Fruit fly (Drosophila melanogaster): Measurements from ENCODE around the gene tzn.

DNA sequence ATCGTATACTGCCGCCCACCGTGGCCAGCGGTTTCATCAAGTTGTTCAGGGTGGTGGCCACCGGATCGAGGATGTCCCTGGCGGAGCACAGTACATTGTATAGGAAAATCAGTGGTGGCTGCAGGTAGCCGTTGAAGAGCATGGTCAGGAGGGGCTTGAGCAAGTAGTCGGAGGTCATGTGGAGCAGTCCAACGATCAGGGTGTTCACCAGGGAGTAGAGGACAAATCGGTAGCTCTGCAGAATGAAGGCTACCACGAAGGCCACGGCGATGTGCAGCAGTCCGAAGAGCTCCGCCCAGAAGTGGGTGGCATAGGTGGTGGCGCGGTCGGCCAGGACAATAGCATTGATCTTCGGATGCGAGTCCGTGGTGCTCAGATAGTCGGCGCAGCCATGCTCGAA lies 1.1 kb upstream of the tzn start:
- TF ChIP-seq Mnt (GFP tag; optimal IDR thresholded peaks at IDR 0.05) (no peak), cnc (optimal IDR thresholded peaks at IDR 0.05) (no peak), kay (GFP tag; ENCODE audit: borderline replicate concordance) (no peak), Clk (GFP tag; optimal IDR thresholded peaks at IDR 0.05) (no peak)
